Fruit fly (Drosophila melanogaster): ENCODE results near the gene GstO1.

Gene GstO1

DNA sequence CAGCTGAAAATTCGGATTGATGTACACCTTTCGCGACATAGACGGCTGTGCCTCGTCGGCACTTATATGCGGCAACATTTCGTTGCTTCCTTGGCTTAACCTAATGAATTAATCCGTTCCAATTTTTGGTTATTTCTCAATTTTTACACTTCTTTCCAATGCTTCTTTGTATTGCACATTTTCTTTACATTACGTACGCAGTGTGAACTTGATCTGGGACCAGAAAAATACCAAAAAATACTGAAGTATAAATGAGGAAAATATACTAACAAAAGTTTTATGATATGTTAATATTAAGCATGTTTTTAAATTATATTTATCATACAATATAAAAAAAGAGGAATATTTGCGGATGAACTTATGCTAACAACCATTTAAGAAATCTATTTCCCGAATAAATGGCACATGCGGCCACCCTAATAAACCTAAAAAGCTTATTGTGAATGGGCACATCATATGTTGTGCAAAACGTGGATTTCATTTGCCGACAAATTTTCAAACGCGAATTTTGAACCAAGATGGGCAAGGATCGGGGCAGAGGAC is 15.0 kb downstream of the GstO1 start, which contains the start of the genes ZC3H3 and Pus7 (continued):
- no peak for TF ChIP-seq CG18599 (GFP tag; optimal IDR thresholded peaks at IDR 0.05)
- TF ChIP-seq grau (tag; optimal IDR thresholded peaks at IDR 0.05): peak; percentile 26
- no peak for TF ChIP-seq cas (GFP tag; IDR thresholded peaks at IDR 0.05)
- no peak for TF ChIP-seq HLH4C (GFP tag; IDR thresholded peaks at IDR 0.05; ENCODE audit: partially characterized antibody)
- TF ChIP-seq CG7372 (GFP tag; IDR thresholded peaks at IDR 0.05): no peak
- TF ChIP-seq Dbx (GFP tag; IDR thresholded peaks at IDR 0.05): 0 out of 3 replicates have a peak, but pooled peaks have one; percentile 41
- no peak for TF ChIP-seq CG1603 (tag; optimal IDR thresholded peaks at IDR 0.05)
- TF ChIP-seq tin (GFP tag; optimal IDR thresholded peaks at IDR 0.05): peak; percentile 27
- TF ChIP-seq Scr (GFP tag; IDR thresholded peaks at IDR 0.05; ENCODE audit: partially characterized antibody): no peak
- TF ChIP-seq vvl (GFP tag; IDR thresholded peaks at IDR 0.05): 0 out of 2 replicates have a peak, but pooled peaks have one; percentile 12
- no peak for TF ChIP-seq CG15011 (GFP tag; optimal IDR thresholded peaks at IDR 0.05)
- no peak for TF ChIP-seq Trl (optimal IDR thresholded peaks at IDR 0.05)
- no peak for TF ChIP-seq Trl (GFP tag; optimal IDR thresholded peaks at IDR 0.05)
- TF ChIP-seq ftz-f1 (GFP tag; optimal IDR thresholded peaks at IDR 0.05): peak; percentile 76
- TF ChIP-seq hth (optimal IDR thresholded peaks at IDR 0.05): no peak
- peak; percentile 58 for TF ChIP-seq CG15479 (GFP tag; optimal IDR thresholded peaks at IDR 0.05)
- no peak for TF ChIP-seq tna (GFP tag; IDR thresholded peaks at IDR 0.05; ENCODE audit: partially characterized antibody)
- TF ChIP-seq usp (GFP tag; optimal IDR thresholded peaks at IDR 0.05): no peak
- TF ChIP-seq CG14965 (GFP tag; optimal IDR thresholded peaks at IDR 0.05; ENCODE audit: borderline replicate concordance): no peak
- no peak for TF ChIP-seq Bteb2 (GFP tag; optimal IDR thresholded peaks at IDR 0.05)
- TF ChIP-seq Med (GFP tag): peak; percentile 61
- no peak for TF ChIP-seq Optix (GFP tag; IDR thresholded peaks at IDR 0.05)
- peak; percentile 26 for TF ChIP-seq sug (tag; optimal IDR thresholded peaks at IDR 0.05)
- peak; percentile 52 for TF ChIP-seq PHDP (tag; optimal IDR thresholded peaks at IDR 0.05)
- TF ChIP-seq CG43689 (GFP tag; IDR thresholded peaks at IDR 0.05): no peak
- TF ChIP-seq CG10147 (GFP tag; optimal IDR thresholded peaks at IDR 0.05): peak; percentile 55
- no peak for TF ChIP-seq wdn (GFP tag; IDR thresholded peaks at IDR 0.05)
- TF ChIP-seq Pdp1 (GFP tag; optimal IDR thresholded peaks at IDR 0.05): peak in 1 of 2 experiments; percentile 7
- peak; percentile 40 for TF ChIP-seq CG13775 (GFP tag; optimal IDR thresholded peaks at IDR 0.05)
- no peak for TF ChIP-seq repo (GFP tag; optimal IDR thresholded peaks at IDR 0.05)
- TF ChIP-seq ewg (GFP tag; optimal IDR thresholded peaks at IDR 0.05): peak; percentile 37
- TF ChIP-seq E2f2 (GFP tag; IDR thresholded peaks at IDR 0.05): peak; percentile 66
- peak; percentile 44 for TF ChIP-seq Nf-YC (tag; optimal IDR thresholded peaks at IDR 0.05)
- TF ChIP-seq CG1792 (GFP tag; optimal IDR thresholded peaks at IDR 0.05): no peak
- peak; percentile 3 for TF ChIP-seq twi (tag; optimal IDR thresholded peaks at IDR 0.05)
- TF ChIP-seq stwl (tag; optimal IDR thresholded peaks at IDR 0.05): peak; percentile 45
- TF ChIP-seq YL-1 (GFP tag; optimal IDR thresholded peaks at IDR 0.05): peak; percentile 67
- TF ChIP-seq trem (tag; optimal IDR thresholded peaks at IDR 0.05): peak; percentile 65
- peak; percentile 16 for TF ChIP-seq CG8924 (tag; optimal IDR thresholded peaks at IDR 0.05)
- no peak for TF ChIP-seq vfl (GFP tag; optimal IDR thresholded peaks at IDR 0.05)
- TF ChIP-seq dpn (GFP tag; optimal IDR thresholded peaks at IDR 0.05): peak in 1 of 2 experiments; percentile 25
- no peak for TF ChIP-seq CG3838 (GFP tag; optimal IDR thresholded peaks at IDR 0.05)
- peak; percentile 43 for TF ChIP-seq CG15601 (tag; optimal IDR thresholded peaks at IDR 0.05)
- TF ChIP-seq nmo (GFP tag; optimal IDR thresholded peaks at IDR 0.05): peak; percentile 39
- peak; percentile 50 for TF ChIP-seq phol (tag; optimal IDR thresholded peaks at IDR 0.05)
- peak; percentile 31 for TF ChIP-seq Max (GFP tag; optimal IDR thresholded peaks at IDR 0.05)
- peak; percentile 57 for TF ChIP-seq CG10267 (tag; optimal IDR thresholded peaks at IDR 0.05)
- TF ChIP-seq Ptx1 (GFP tag; IDR thresholded peaks at IDR 0.05): no peak
- peak in 1 of 2 experiments; percentile 32 for TF ChIP-seq Hr51 (GFP tag; optimal IDR thresholded peaks at IDR 0.05)
- TF ChIP-seq scrt (GFP tag; optimal IDR thresholded peaks at IDR 0.05): peak; percentile 47

Measured in whole organism, embryonic.